Worm (Caenorhabditis elegans): ENCODE results near the gene gpa-18.
"Not testable (repeated sequence)": the region's sequence is repeated elsewhere in the genome, so short reads cannot be mapped to it uniquely, and the experiment has no call there.

The gpa-18 gene

ce11 chrIV:5202575-5202974, 7.1 kb upstream of the gpa-18 start:
- TF ChIP-seq dao-5 (tag; optimal IDR thresholded peaks at IDR 0.05), result no peak
- no peak for TF ChIP-seq W03F9.2 (tag; optimal IDR thresholded peaks at IDR 0.05)
- no peak for TF ChIP-seq him-1 (tag; optimal IDR thresholded peaks at IDR 0.05)

DNA sequence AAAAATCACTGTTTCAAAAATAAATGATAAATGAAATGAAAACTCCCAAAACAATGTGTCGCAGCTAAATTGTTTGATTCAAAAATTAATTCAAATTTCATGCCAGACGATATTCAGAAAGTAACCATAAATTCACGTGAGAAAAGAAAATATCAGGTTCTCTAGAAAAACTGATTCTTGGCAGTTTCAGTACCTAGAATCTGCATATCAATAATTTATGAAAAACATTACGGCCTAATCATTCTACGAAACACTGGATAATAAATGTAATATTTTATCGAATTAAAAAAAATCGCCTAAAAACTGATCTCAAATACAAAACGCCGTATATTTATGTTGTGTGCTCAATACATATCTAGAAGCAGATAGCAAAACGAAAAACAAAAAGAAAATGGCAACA, 5.4 kb upstream of the gpa-18 start:
- TF ChIP-seq him-1 (tag; optimal IDR thresholded peaks at IDR 0.05), result no peak
- no peak for TF ChIP-seq W03F9.2 (tag; optimal IDR thresholded peaks at IDR 0.05)
- TF ChIP-seq dao-5 (tag; optimal IDR thresholded peaks at IDR 0.05), result no peak

DNA sequence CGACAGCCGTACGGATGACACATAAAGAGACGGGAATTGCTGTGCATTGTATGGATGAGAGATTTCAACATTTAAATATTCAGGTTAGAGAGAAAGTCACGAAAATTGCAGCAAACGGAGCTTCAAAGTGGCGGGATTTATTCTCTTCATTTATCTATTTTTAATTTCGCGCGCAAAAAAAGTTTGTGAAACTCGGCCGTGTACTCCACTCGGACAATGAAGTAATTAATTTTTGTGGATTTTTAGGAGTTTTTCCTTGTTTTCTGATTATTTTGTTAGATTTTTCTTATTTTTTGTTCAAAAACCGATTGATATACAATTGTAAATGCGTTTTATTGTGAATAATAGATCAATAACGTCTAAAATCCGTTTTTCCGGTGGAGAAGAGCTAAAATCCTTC, 7.4 kb downstream of the gpa-18 start:
- TF ChIP-seq dao-5 (tag; optimal IDR thresholded peaks at IDR 0.05) (no peak), him-1 (tag; optimal IDR thresholded peaks at IDR 0.05) (no peak), W03F9.2 (tag; optimal IDR thresholded peaks at IDR 0.05) (no peak)

ce11 chrIV:5186480-5187205, 8.8 kb downstream of the gpa-18 start, which contains the start of the genes W03F8.6 and mtrf-1L:
TSS of gene W03F8.6 (minus strand) at chrIV:5186580.
TSS of gene mtrf-1L (plus strand) at chrIV:5187155.
- TF ChIP-seq W03F9.2 (tag; optimal IDR thresholded peaks at IDR 0.05) (no peak), him-1 (tag; optimal IDR thresholded peaks at IDR 0.05) (no peak), dao-5 (tag; optimal IDR thresholded peaks at IDR 0.05) (no peak)

DNA sequence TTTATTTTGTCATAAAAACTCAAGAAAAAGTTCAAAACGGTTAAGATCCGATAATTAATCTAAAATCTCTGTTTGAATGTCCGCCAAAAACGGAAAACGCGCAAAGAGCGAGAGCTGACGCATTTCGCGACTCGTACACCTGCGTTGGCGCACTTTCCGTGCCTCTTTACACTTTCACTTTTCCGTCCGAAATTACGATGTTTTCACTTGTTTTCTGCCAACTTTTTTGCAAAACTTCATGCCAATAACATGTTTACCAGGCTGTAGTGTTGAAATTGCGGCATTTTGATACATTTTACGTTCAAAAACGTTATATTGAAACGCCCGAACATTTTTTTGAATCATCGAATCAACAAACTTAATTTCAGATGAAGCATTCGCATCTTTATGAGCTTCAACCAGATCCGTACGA, 11.7 kb downstream of the gpa-18 start, which contains the start of gene W03F8.4:
W03F8.4 (plus strand) TSS at position 369 of the 412 bp plus-strand sequence.
- TF ChIP-seq him-1 (tag; optimal IDR thresholded peaks at IDR 0.05) (no peak), dao-5 (tag; optimal IDR thresholded peaks at IDR 0.05) (no peak), W03F9.2 (tag; optimal IDR thresholded peaks at IDR 0.05) (peak; percentile 93)

DNA sequence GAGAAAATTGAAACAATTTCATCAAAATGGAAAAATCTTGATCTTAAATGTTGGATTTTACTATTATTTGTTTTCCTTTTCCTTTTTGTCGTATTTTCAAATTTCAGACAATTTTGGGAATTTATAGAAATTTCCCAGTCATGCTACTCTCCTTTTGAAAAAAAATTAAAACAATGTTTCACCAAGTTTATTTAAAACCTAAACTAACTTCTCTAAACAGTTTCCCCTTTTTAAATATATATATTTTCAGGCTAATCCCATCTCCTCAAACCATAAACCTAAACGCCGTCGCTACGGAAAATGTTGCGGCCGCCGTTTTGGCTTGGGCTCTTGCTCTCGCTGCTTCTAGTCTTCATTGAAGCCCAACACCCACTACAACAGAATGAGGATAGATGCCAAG, 22.4 kb downstream of the gpa-18 start, which contains the start of gene lam-1:
lam-1 (plus strand) TSS at position 301 of the 400 bp plus-strand sequence.
- TF ChIP-seq W03F9.2 (tag; optimal IDR thresholded peaks at IDR 0.05) (no peak), him-1 (tag; optimal IDR thresholded peaks at IDR 0.05) (no peak), dao-5 (tag; optimal IDR thresholded peaks at IDR 0.05) (no peak)

ce11 chrIV:5171994-5172528, 23.4 kb downstream of the gpa-18 start:
- TF ChIP-seq W03F9.2 (tag; optimal IDR thresholded peaks at IDR 0.05), result no peak

DNA sequence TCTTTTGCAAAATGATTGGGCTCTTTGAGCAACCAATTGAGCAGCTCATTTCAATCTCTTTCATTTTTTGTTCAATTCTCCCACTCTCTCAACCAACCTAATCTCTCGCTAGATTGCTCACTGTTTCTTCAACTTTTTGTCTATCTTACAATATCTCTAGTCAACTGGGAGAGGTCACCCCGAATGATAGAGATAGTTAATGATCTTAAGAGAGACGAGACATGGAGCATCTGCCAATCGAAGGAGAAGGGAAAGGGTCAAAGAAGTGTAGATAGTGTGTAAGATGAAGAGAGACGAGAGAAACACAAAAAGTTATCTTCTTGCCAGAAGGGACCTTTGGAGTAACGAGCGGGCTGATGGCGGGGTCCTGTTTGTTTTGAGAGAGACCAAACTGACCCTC, 26.1 kb downstream of the gpa-18 start:
- TF ChIP-seq him-1 (tag; optimal IDR thresholded peaks at IDR 0.05), result no peak

- TF ChIP-seq dao-5 (tag; optimal IDR thresholded peaks at IDR 0.05), result no peak
- TF ChIP-seq W03F9.2 (tag; optimal IDR thresholded peaks at IDR 0.05), result no peak
- no peak for TF ChIP-seq him-1 (tag; optimal IDR thresholded peaks at IDR 0.05)
These were observed 29.4 kb downstream of the gpa-18 start, which contains the start of gene ptp-5.1 for ce11 chrIV:5166030-5166429. TSS of gene ptp-5.1 (plus strand) at chrIV:5166330.

DNA sequence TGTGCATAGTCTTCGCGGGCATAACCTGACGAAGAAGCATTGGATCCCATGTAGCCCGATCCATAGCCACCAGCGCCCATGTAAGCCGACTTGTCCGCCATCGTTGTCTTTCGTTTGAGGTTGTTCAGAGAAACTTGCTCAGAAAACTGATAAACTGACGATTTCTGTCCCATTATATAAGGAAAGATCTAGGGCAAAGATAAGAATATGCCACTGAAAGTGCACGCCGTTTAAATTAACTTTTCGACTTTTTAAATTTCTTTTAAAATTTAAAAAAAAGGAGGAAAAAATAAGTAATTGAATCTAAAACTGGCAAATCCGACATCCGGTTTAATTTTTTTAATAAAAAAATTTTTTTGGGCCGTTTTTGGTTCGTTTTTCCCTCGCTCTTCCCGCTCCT, 29.8 kb downstream of the gpa-18 start, which contains the start of gene nspd-6:
nspd-6 (minus strand) TSS at position 101 of the 400 bp plus-strand sequence.
- not testable (repeated sequence) for TF ChIP-seq W03F9.2, him-1, dao-5 (tag; optimal IDR thresholded peaks at IDR 0.05)

ce11 chrIV:5162941-5163340, 32.5 kb downstream of the gpa-18 start, which contains the start of the genes nspd-3 and C24D10.2:
TSS of gene nspd-3 (minus strand) at chrIV:5163041.
TSS of gene C24D10.2 (plus strand) at chrIV:5163339.
- not testable (repeated sequence) for TF ChIP-seq dao-5, W03F9.2, him-1 (tag; optimal IDR thresholded peaks at IDR 0.05)

- TF ChIP-seq W03F9.2 (tag; optimal IDR thresholded peaks at IDR 0.05), result peak; percentile 19
- no peak for TF ChIP-seq dao-5 (tag; optimal IDR thresholded peaks at IDR 0.05)
These were observed 35.3 kb downstream of the gpa-18 start, which contains the start of the genes C24D10.6 and C24D10.4 for ce11 chrIV:5160171-5160570. TSS of gene C24D10.6 (minus strand) at chrIV:5160248. TSS of gene C24D10.4 (plus strand) at chrIV:5160522.

DNA sequence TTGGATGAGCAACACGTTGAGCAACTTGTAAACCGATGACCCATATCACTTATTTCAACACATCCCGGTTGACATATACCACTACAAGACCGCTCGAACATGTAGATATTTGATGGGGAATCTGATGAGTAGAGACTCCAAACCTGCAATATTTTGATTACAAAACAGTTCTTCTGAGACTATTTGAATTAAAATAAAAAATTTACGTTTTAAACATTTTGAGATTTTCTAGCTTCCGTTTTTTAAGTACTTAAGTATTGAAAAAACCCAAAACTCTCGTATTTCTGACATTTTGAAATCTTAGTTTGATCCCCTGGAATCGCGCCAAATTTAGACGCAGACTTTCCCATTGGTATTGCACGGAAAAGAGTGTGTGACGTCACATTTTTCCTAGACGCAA, 38.2 kb downstream of the gpa-18 start, which contains the start of gene C24D10.49:
C24D10.49 (minus strand) TSS at position 101 of the 400 bp plus-strand sequence.
- TF ChIP-seq W03F9.2 (tag; optimal IDR thresholded peaks at IDR 0.05) (no peak), dao-5 (tag; optimal IDR thresholded peaks at IDR 0.05) (no peak), him-1 (tag; optimal IDR thresholded peaks at IDR 0.05) (no peak)

DNA sequence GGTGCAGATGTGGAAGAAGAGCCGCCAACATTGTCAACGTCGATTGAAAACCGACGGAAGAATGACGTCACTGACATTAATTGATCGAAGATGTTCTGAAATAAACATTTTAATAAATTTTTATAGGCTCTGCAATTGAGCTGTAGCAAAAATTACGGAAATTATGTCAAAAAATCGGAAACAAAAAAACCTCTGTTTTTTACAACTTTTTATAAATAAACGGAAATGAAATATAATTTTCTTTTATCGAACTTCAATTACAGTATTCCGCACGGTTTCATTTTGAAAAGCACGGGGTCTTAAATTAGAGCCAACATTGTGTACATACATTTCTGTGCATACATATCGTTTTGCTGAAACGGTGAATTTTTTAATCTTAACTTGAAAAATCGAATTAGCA, 43.0 kb downstream of the gpa-18 start, which contains the start of gene soc-2:
soc-2 (minus strand) TSS at position 101 of the 400 bp plus-strand sequence.
- no peak for TF ChIP-seq him-1 (tag; optimal IDR thresholded peaks at IDR 0.05)
- no peak for TF ChIP-seq W03F9.2 (tag; optimal IDR thresholded peaks at IDR 0.05)
- TF ChIP-seq dao-5 (tag; optimal IDR thresholded peaks at IDR 0.05), result no peak
